Worm (Caenorhabditis elegans): ENCODE results near the gene mrpl-10.

- no peak for TF ChIP-seq daf-12 (tag; optimal IDR thresholded peaks at IDR 0.05)
- no peak for TF ChIP-seq ces-1 (GFP tag; optimal IDR thresholded peaks at IDR 0.05)
- TF ChIP-seq ceh-62 (tag; optimal IDR thresholded peaks at IDR 0.05): no peak
- TF ChIP-seq pha-4 (GFP tag; IDR thresholded peaks at IDR 0.05): no peak
- TF ChIP-seq pha-4 (tag; optimal IDR thresholded peaks at IDR 0.05): no peak
These were observed 18.6 kb downstream of the mrpl-10 start for ce11 chrII:8259674-8260073.
